Worm (Caenorhabditis elegans): ENCODE data around the gene Y54F10AR.1.

Y54F10AR.1 gene

DNA sequence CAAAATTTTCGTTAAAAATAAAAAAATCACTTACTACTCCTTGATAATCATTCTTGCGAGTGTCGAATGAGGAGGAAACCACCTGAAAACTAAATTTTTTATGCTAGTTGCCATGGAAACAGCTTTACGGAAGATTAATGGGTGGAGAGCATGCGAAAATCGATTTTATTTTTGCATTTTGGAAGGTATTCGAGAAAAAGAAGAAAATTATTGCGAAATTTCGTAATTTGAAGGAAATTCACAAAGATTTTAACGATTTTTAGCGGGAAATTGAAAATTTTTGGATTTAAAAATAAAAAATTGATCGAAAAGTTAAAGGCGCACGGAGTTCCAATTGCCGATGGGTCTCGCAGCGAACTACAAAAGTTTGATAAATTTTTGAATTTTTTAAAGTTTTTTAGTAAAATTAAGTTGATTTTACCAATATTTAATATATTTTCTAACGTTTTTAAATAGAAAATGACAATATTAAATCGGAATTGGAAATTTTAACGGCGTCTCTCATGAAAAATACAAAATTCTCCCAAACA lies at the start of gene Y54F10AR.1:
Y54F10AR.1 (minus strand) TSS at position 51 of the 530 bp plus-strand sequence.
- no peak for TF ChIP-seq sem-4 (tag; optimal IDR thresholded peaks at IDR 0.05)
- no peak for TF ChIP-seq lin-39 (tag; optimal IDR thresholded peaks at IDR 0.05)
- TF ChIP-seq nhr-77 (tag; optimal IDR thresholded peaks at IDR 0.05), result no peak
- TF ChIP-seq fos-1 (tag; optimal IDR thresholded peaks at IDR 0.05), result no peak
- TF ChIP-seq skn-1 (tag; optimal IDR thresholded peaks at IDR 0.05), result no peak
- TF ChIP-seq nhr-25 (tag; optimal IDR thresholded peaks at IDR 0.05), result no peak
- TF ChIP-seq nhr-11 (tag; optimal IDR thresholded peaks at IDR 0.05), result no peak
- no peak for TF ChIP-seq unc-39 (tag; optimal IDR thresholded peaks at IDR 0.05)
- no peak for TF ChIP-seq ceh-82 (tag; optimal IDR thresholded peaks at IDR 0.05)
- TF ChIP-seq ama-1 (optimal IDR thresholded peaks at IDR 0.05), result no peak
- no peak for TF ChIP-seq ZK546.5 (tag; optimal IDR thresholded peaks at IDR 0.05)
- TF ChIP-seq mab-5 (tag; optimal IDR thresholded peaks at IDR 0.05), result no peak
- TF ChIP-seq sma-3 (GFP tag; optimal IDR thresholded peaks at IDR 0.05), result no peak
- no peak for TF ChIP-seq peb-1 (tag; optimal IDR thresholded peaks at IDR 0.05)
- TF ChIP-seq mdl-1 (tag; optimal IDR thresholded peaks at IDR 0.05), result no peak
- TF ChIP-seq blmp-1 (tag; optimal IDR thresholded peaks at IDR 0.05; ENCODE audit: insufficient read depth), result no peak
- TF ChIP-seq R02D3.7 (tag; optimal IDR thresholded peaks at IDR 0.05), result no peak
- TF ChIP-seq nhr-6 (tag; optimal IDR thresholded peaks at IDR 0.05), result no peak
- TF ChIP-seq aly-2 (tag; optimal IDR thresholded peaks at IDR 0.05), result no peak

DNA sequence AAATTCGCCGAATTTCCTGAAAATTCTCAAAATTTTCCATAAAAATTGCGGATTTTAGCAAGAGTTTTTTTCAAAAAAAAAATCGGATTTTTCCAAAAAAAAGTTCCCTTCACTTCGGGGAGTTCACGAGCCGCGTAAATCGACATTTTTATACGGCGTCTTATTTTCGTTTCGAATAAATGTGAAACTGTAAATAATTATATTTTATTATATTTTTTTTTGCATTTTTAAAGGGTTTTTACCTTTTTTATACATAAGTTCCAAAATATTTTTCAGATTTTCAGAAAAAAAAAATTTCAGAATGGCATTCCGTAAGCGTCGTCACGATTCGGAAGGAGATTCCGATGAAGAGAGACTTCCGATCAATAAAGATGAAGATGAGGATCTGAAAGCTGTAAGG lies 47.4 kb upstream of the Y54F10AR.1 start, which contains the start of gene Y71H2B.2:
Y71H2B.2 (plus strand) TSS at position 301 of the 400 bp plus-strand sequence.
- TF ChIP-seq ceh-16 (tag; optimal IDR thresholded peaks at IDR 0.05) (no peak), crh-2 (tag; optimal IDR thresholded peaks at IDR 0.05) (no peak), lin-39 (tag; optimal IDR thresholded peaks at IDR 0.05) (no peak), ztf-1 (GFP tag; conservative IDR thresholded peaks at IDR 0.05) (no peak), peb-1 (tag; optimal IDR thresholded peaks at IDR 0.05) (no peak), sma-3 (GFP tag; optimal IDR thresholded peaks at IDR 0.05) (no peak), C34F6.9 (tag; optimal IDR thresholded peaks at IDR 0.05) (no peak), ztf-4 (tag; optimal IDR thresholded peaks at IDR 0.05) (no peak)

DNA sequence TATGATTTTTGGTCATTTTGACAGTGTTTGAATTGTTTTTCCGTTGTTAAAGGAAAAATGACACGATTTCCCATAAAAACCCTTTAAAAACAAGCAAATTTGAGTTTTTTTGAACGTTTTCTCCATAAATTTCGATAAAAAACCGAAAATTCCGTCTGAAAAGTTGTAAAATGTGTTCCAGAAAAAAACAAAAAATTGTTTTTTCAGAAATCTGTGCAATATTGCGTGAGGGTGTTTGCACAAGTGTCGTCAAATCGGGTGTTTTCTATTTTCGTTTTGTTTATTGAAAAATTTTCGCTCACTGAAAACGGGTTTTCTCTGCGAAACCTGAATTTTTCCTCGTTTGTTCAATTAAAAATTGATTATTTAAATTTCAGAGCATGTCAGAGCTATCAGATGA lies 44.1 kb upstream of the Y54F10AR.1 start, which contains the start of gene ppfr-4:
ppfr-4 (plus strand) TSS at position 378 of the 400 bp plus-strand sequence.
- peak; percentile 1 for TF ChIP-seq crh-2 (tag; optimal IDR thresholded peaks at IDR 0.05)
- no peak for TF ChIP-seq sem-4 (tag; optimal IDR thresholded peaks at IDR 0.05)
- TF ChIP-seq ztf-4 (tag; optimal IDR thresholded peaks at IDR 0.05), result no peak
- TF ChIP-seq gmeb-1 (tag; optimal IDR thresholded peaks at IDR 0.05), result no peak
- TF ChIP-seq ama-1 (optimal IDR thresholded peaks at IDR 0.05), result no peak
- no peak for TF ChIP-seq nhr-21 (tag; optimal IDR thresholded peaks at IDR 0.05)
- TF ChIP-seq nhr-25 (tag; optimal IDR thresholded peaks at IDR 0.05), result peak; percentile 19
- no peak for TF ChIP-seq nhr-12 (tag; optimal IDR thresholded peaks at IDR 0.05)
- TF ChIP-seq mab-5 (tag; optimal IDR thresholded peaks at IDR 0.05), result no peak
- no peak for TF ChIP-seq aly-2 (tag; optimal IDR thresholded peaks at IDR 0.05)
- no peak for TF ChIP-seq C34F6.9 (tag; optimal IDR thresholded peaks at IDR 0.05)
- TF ChIP-seq elt-3 (tag; optimal IDR thresholded peaks at IDR 0.05), result no peak
- TF ChIP-seq nhr-237 (tag; optimal IDR thresholded peaks at IDR 0.05), result no peak
- no peak for TF ChIP-seq nhr-23 (tag; optimal IDR thresholded peaks at IDR 0.05)
- peak; percentile 41 for TF ChIP-seq unc-55 (GFP tag; optimal IDR thresholded peaks at IDR 0.05)
- TF ChIP-seq lsy-2 (tag; optimal IDR thresholded peaks at IDR 0.05), result peak; percentile 6 to 66
- no peak for TF ChIP-seq nhr-11 (tag; optimal IDR thresholded peaks at IDR 0.05)
- no peak for TF ChIP-seq lin-39 (tag; optimal IDR thresholded peaks at IDR 0.05)

DNA sequence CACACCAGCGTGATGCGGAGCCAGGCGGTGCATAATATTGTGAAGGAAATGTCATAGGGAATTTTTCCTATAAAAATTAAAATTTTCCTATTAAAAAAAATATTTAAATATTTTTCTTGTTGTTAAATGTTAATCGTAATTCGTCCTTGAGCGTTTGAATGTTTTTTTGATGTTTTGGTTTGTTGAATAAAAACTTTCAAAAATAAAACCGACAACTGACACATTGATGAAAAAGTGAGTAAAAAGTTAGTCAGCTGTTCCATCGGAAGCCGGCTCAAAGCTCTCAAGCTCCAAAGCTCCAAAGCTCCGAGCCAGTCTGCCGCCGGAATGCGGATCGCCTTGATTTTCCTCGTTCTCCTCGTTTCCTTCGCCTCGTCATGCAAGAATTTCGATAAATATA lies 43.2 kb upstream of the Y54F10AR.1 start, which contains the start of gene Y71H2B.4:
Y71H2B.4 (plus strand) TSS at position 301 of the 400 bp plus-strand sequence.
- TF ChIP-seq lin-11 (tag; optimal IDR thresholded peaks at IDR 0.05) (no peak), mab-5 (tag; optimal IDR thresholded peaks at IDR 0.05) (no peak), lin-39 (tag; optimal IDR thresholded peaks at IDR 0.05) (no peak), unc-55 (GFP tag; optimal IDR thresholded peaks at IDR 0.05) (no peak), nhr-25 (tag; optimal IDR thresholded peaks at IDR 0.05) (no peak), lsy-2 (tag; optimal IDR thresholded peaks at IDR 0.05) (no peak), unc-62 (GFP tag; optimal IDR thresholded peaks at IDR 0.05) (no peak), Y55F3AM.14 (GFP tag; optimal IDR thresholded peaks at IDR 0.05) (no peak), skn-1 (tag; optimal IDR thresholded peaks at IDR 0.05) (no peak), ztf-1 (GFP tag; conservative IDR thresholded peaks at IDR 0.05) (no peak), elt-1 (tag; optimal IDR thresholded peaks at IDR 0.05) (no peak), blmp-1 (tag; optimal IDR thresholded peaks at IDR 0.05; ENCODE audit: insufficient read depth) (no peak)
